Fruit fly (Drosophila melanogaster) whole organism, prepupa: Measurements from ENCODE around the gene Cpr97Ea.

ENCODE experiments used
- CG10631 ChIP-seq: fragments of 200-800 bp; sonication (Bioruptor generic); optimal IDR thresholded peaks from 2 replicates; lab custom pipeline; 2016; ENCODE audit warnings: missing biosample characterization, missing genetic modification characterization
- CG10669 ChIP-seq: fragments of 200-800 bp; sonication (Bioruptor generic); optimal IDR thresholded peaks from 3 replicates; lab custom pipeline; 2018; ENCODE audit warnings: missing biosample characterization, mild to moderate bottlenecking, missing genetic modification characterization, moderate library complexity
- CG11294 ChIP-seq: fragments of 200-800 bp; sonication (Bioruptor generic); IDR thresholded peaks from 2 replicates; pipeline ENCODE4 v1.3.6; 2022; ENCODE audit warnings: missing biosample characterization, missing genetic modification characterization
- CG11762 ChIP-seq: fragments of 200-800 bp; sonication (Bioruptor generic); optimal IDR thresholded peaks from 3 replicates; lab custom pipeline; 2016; ENCODE audit warnings: missing biosample characterization, missing genetic modification characterization; ENCODE audit not compliant: insufficient read depth
- CG11902 ChIP-seq: fragments of 200-800 bp; sonication (Bioruptor generic); optimal IDR thresholded peaks from 3 replicates; lab custom pipeline; 2016; ENCODE audit warnings: missing biosample characterization, missing genetic modification characterization
- CG1621 ChIP-seq: fragments of 200-800 bp; sonication (Bioruptor generic); optimal IDR thresholded peaks from 3 replicates; lab custom pipeline; 2018; ENCODE audit warnings: missing biosample characterization, mild to moderate bottlenecking, missing genetic modification characterization
- CG16779 ChIP-seq: fragments of 200-800 bp; sonication (Bioruptor generic); optimal IDR thresholded peaks from 3 replicates; lab custom pipeline; 2017; ENCODE audit warnings: missing biosample characterization, mild to moderate bottlenecking, missing genetic modification characterization
- CG3032 ChIP-seq: fragments of 200-800 bp; optimal IDR thresholded peaks from 2 replicates; lab custom pipeline; 2019; ENCODE audit warnings: missing biosample characterization, mild to moderate bottlenecking, missing genetic modification characterization, moderate library complexity
- CG31627 ChIP-seq: fragments of 200-800 bp; sonication (Bioruptor generic); optimal IDR thresholded peaks from 3 replicates; lab custom pipeline; 2016; ENCODE audit warnings: missing biosample characterization, missing genetic modification characterization
- CG32006 ChIP-seq: fragments of 200-800 bp; sonication (Bioruptor generic); optimal IDR thresholded peaks from 3 replicates; lab custom pipeline; 2017; ENCODE audit warnings: missing biosample characterization, mild to moderate bottlenecking, missing genetic modification characterization
- CG34406 ChIP-seq: fragments of 200-800 bp; sonication (Bioruptor generic); optimal IDR thresholded peaks from 3 replicates; lab custom pipeline; 2016; ENCODE audit warnings: missing biosample characterization, missing genetic modification characterization
- CG4318 ChIP-seq: fragments of 200-800 bp; sonication (Bioruptor generic); optimal IDR thresholded peaks from 3 replicates; lab custom pipeline; 2017; ENCODE audit warnings: missing biosample characterization, mild to moderate bottlenecking, missing genetic modification characterization
- CG6163 ChIP-seq: fragments of 200-800 bp; sonication (Bioruptor generic); IDR thresholded peaks from 3 replicates; pipeline ENCODE4 v1.3.6; 2022; ENCODE audit warnings: missing biosample characterization, missing genetic modification characterization
- CG6276 ChIP-seq: fragments of 200-800 bp; sonication (Bioruptor generic); optimal IDR thresholded peaks from 2 replicates; lab custom pipeline; 2017; ENCODE audit warnings: missing biosample characterization, mild to moderate bottlenecking, missing genetic modification characterization
- CG6808 ChIP-seq: fragments of 200-800 bp; sonication (Bioruptor generic); optimal IDR thresholded peaks from 3 replicates; lab custom pipeline; 2017; ENCODE audit warnings: missing biosample characterization, missing genetic modification characterization, mild to moderate bottlenecking, moderate library complexity, missing genetic modification reagents
- CG8119 ChIP-seq: fragments of 200-800 bp; sonication (Bioruptor generic); IDR thresholded peaks from 3 replicates; pipeline ENCODE4 v1.3.6; 2022; ENCODE audit warnings: missing biosample characterization, missing genetic modification characterization
- CG8319 ChIP-seq: fragments of 200-800 bp; sonication (Bioruptor generic); optimal IDR thresholded peaks from 3 replicates; lab custom pipeline; 2016; ENCODE audit warnings: missing biosample characterization, missing genetic modification characterization
- CG8632 ChIP-seq: fragments of 200-800 bp; sonication (Bioruptor generic); optimal IDR thresholded peaks from 3 replicates; lab custom pipeline; 2016; ENCODE audit warnings: missing biosample characterization, missing genetic modification characterization
- CG9139 ChIP-seq: fragments of 200-800 bp; sonication (Bioruptor generic); optimal IDR thresholded peaks from 3 replicates; lab custom pipeline; 2017; ENCODE audit warnings: missing biosample characterization, mild to moderate bottlenecking, missing genetic modification characterization
- Eip78C ChIP-seq: fragments of 200-800 bp; sonication (Bioruptor generic); peaks from one replicate; lab custom pipeline; 2016; ENCODE audit warnings: missing biosample characterization, missing genetic modification characterization
- Eip93F ChIP-seq: fragments of 200-800 bp; sonication (Bioruptor generic); optimal IDR thresholded peaks from 2 replicates; lab custom pipeline; 2016; ENCODE audit warnings: missing biosample characterization, mild to moderate bottlenecking, missing genetic modification characterization
- Ets21C ChIP-seq: fragments of 200-800 bp; sonication (Bioruptor generic); optimal IDR thresholded peaks from 3 replicates; lab custom pipeline; 2016; ENCODE audit warnings: missing biosample characterization, missing genetic modification characterization
- Ets96B ChIP-seq: fragments of 200-800 bp; optimal IDR thresholded peaks from 2 replicates; lab custom pipeline; 2019; ENCODE audit warnings: missing biosample characterization, mild to moderate bottlenecking, missing genetic modification characterization, moderate library complexity
- Gug ChIP-seq: fragments of 200-800 bp; sonication (Bioruptor generic); IDR thresholded peaks from 2 replicates; pipeline ENCODE4 v1.3.6; 2022; ENCODE audit warnings: missing biosample characterization, missing genetic modification characterization
- Hr39 ChIP-seq: fragments of 200-800 bp; sonication (Bioruptor generic); optimal IDR thresholded peaks from 2 replicates; lab custom pipeline; 2016; ENCODE audit warnings: missing biosample characterization, missing genetic modification characterization
- Hr4 ChIP-seq: fragments of 200-800 bp; sonication (Bioruptor generic); optimal IDR thresholded peaks from 3 replicates; lab custom pipeline; 2016; ENCODE audit warnings: missing biosample characterization, missing genetic modification characterization
- Lpt ChIP-seq: fragments of 200-800 bp; sonication (Bioruptor generic); optimal IDR thresholded peaks from 3 replicates; lab custom pipeline; 2016; ENCODE audit warnings: missing biosample characterization, missing genetic modification characterization
- Met ChIP-seq: fragments of 200-800 bp; sonication (Bioruptor generic); optimal IDR thresholded peaks from 3 replicates; lab custom pipeline; 2016; ENCODE audit warnings: missing biosample characterization, missing genetic modification characterization
- OdsH ChIP-seq: fragments of 200-800 bp; sonication (Bioruptor generic); optimal IDR thresholded peaks from 3 replicates; lab custom pipeline; 2016; ENCODE audit warnings: missing biosample characterization, missing genetic modification characterization
- Smox ChIP-seq: fragments of 200-800 bp; sonication (Bioruptor generic); optimal IDR thresholded peaks from 3 replicates; lab custom pipeline; 2016; ENCODE audit warnings: missing biosample characterization, missing genetic modification characterization
- Sox102F ChIP-seq: fragments of 200-800 bp; sonication (Bioruptor generic); optimal IDR thresholded peaks from 2 replicates; lab custom pipeline; 2016; ENCODE audit warnings: missing biosample characterization, mild to moderate bottlenecking, missing genetic modification characterization
- Sox14 ChIP-seq: fragments of 200-800 bp; sonication (Bioruptor generic); optimal IDR thresholded peaks from 3 replicates; lab custom pipeline; 2016; ENCODE audit warnings: missing biosample characterization, missing genetic modification characterization
- achi ChIP-seq: fragments of 200-800 bp; sonication (Bioruptor generic); optimal IDR thresholded peaks from 3 replicates; lab custom pipeline; 2016; ENCODE audit warnings: missing biosample characterization, missing genetic modification characterization
- acj6 ChIP-seq: fragments of 200-800 bp; sonication (Bioruptor generic); optimal IDR thresholded peaks from 3 replicates; lab custom pipeline; 2016; ENCODE audit warnings: missing biosample characterization, missing genetic modification characterization
- cyc ChIP-seq: fragments of 200-800 bp; sonication (Bioruptor generic); optimal IDR thresholded peaks from 3 replicates; lab custom pipeline; 2016; ENCODE audit warnings: missing biosample characterization, missing genetic modification characterization
- dsx ChIP-seq: fragments of 200-800 bp; optimal IDR thresholded peaks from 3 replicates; lab custom pipeline; 2019; ENCODE audit warnings: missing biosample characterization, mild to moderate bottlenecking, missing genetic modification characterization, moderate library complexity; ENCODE audit not compliant: poor library complexity, severe bottlenecking
- esn ChIP-seq: fragments of 200-800 bp; sonication (Bioruptor generic); optimal IDR thresholded peaks from 2 replicates; lab custom pipeline; 2016; ENCODE audit warnings: missing biosample characterization, mild to moderate bottlenecking, missing genetic modification characterization, moderate library complexity
- fd59A ChIP-seq: fragments of 200-800 bp; sonication (Bioruptor generic); optimal IDR thresholded peaks from 2 replicates; lab custom pipeline; 2017; ENCODE audit warnings: missing biosample characterization, mild to moderate bottlenecking, missing genetic modification characterization, missing genetic modification reagents
- fd85E ChIP-seq: fragments of 200-800 bp; sonication (Bioruptor generic); optimal IDR thresholded peaks from 3 replicates; lab custom pipeline; 2016; ENCODE audit warnings: missing biosample characterization, missing genetic modification characterization
- fkh ChIP-seq: fragments of 200-800 bp; sonication (Bioruptor generic); optimal IDR thresholded peaks from 3 replicates; lab custom pipeline; 2017; ENCODE audit warnings: missing biosample characterization, mild to moderate bottlenecking, missing genetic modification characterization, moderate library complexity
- lz ChIP-seq: fragments of 200-800 bp; sonication (Bioruptor generic); optimal IDR thresholded peaks from 3 replicates; lab custom pipeline; 2016; ENCODE audit warnings: missing biosample characterization, missing genetic modification characterization
- salr ChIP-seq, 2 experiments: fragments of 200-800 bp; sonication (Bioruptor generic); optimal IDR thresholded peaks; 3 replicates each; lab custom pipeline; 2016 to 2018; ENCODE audit warnings: missing biosample characterization in 2 of 2, missing genetic modification characterization in 2 of 2, mild to moderate bottlenecking in 1 of 2
- spab ChIP-seq: fragments of 200-800 bp; sonication (Bioruptor generic); optimal IDR thresholded peaks from 2 replicates; lab custom pipeline; 2017; ENCODE audit warnings: missing biosample characterization, mild to moderate bottlenecking, missing genetic modification characterization, missing genetic modification reagents
- ss ChIP-seq, 2 experiments: fragments of 200-800 bp; sonication (Bioruptor generic); optimal IDR thresholded peaks; 2 replicates in 1 of 2; 3 replicates in 1 of 2; lab custom pipeline; 2017 to 2018; ENCODE audit warnings: mild to moderate bottlenecking in 2 of 2, missing biosample characterization in 2 of 2, missing genetic modification characterization in 2 of 2, moderate library complexity in 1 of 2
- svp ChIP-seq: fragments of 200-800 bp; sonication (Bioruptor generic); peaks from one replicate; lab custom pipeline; 2016; ENCODE audit warnings: missing biosample characterization, missing genetic modification characterization
- topi ChIP-seq: fragments of 200-800 bp; sonication (Bioruptor generic); optimal IDR thresholded peaks from 3 replicates; lab custom pipeline; 2016; ENCODE audit warnings: missing biosample characterization, missing genetic modification characterization
- vri ChIP-seq: fragments of 200-800 bp; sonication (Bioruptor generic); optimal IDR thresholded peaks from 3 replicates; lab custom pipeline; 2016; ENCODE audit warnings: missing biosample characterization, mild to moderate bottlenecking, missing genetic modification characterization

The Cpr97Ea gene

DNA sequence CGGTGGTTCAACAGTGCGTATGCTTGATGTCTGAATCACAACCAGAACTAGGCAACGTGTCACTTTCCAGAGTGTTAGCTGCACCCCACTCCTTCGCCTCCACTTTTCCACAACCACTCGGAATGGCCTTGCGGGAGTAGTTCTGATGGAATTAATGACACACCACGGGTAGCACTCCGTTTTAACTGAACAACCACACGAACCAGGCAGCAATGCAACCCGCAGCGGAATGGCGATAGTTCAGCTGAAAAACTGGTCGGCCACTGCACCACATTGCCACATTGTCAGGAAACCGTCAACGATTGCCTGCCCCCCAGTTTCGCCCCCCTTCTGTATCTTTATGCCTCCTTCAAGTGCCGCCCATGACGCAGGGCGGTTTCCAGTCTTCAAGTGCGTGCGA, at the start of gene Cpr97Ea:
Gene Cpr97Ea, minus strand, starts transcription at position 230 of the 400 bp plus-strand sequence.
- TF ChIP-seq ss (GFP tag; optimal IDR thresholded peaks at IDR 0.05; lab: Kevin White, UChicago) (peak; percentile 0 to 18), Eip78C (GFP tag; lab: Kevin White, UChicago) (peak; percentile 18), CG1621 (tag; lab: Kevin White, UChicago) (peak; percentile 76), CG10631 (no peak), CG9139 (GFP tag; lab: Kevin White, UChicago) (no peak)

DNA sequence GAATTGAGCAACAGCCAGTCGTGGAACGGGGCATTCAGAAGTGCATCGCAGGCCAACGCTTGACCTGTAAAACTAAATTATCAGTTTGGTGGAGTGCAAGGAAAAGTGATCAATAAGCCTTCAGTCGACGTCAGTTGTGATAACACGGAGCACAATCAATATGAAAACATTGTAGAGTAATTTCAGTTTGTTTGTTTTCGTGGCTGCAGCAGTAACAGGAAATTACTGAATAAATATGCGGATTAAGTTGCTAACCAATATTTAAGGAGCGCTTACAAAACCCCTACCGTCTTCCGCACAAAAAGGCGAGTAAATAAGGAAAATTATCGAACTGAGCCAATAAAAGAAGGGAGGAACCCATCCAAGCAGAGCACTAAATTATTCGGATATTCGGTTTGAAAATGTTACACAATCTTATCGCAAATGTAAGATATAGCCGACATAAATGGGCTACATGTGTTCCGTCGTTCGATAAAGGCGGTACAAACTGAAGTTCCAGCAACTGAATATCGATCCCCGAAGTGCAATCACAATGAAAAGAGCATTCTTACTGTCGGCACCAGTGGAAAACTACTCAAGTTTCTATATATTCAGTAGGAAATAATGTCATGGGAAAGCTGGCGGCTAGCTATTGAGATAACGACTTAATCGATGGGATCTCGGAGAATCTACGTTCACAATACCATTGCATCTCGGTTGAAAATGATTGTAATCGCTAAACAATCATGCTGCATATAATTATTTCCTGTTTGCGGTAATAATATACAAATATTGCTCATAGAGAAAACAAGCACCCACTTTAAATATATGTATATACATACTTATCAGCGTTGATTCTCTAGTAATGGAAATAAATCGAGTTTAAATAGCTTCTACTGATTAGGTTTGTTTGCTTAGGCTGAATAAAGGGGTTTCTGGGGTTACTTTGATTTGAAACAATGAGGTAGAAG, 48.4 kb upstream of the Cpr97Ea start:
- no peak for TF ChIP-seq CG11902 (GFP tag; lab: Kevin White, UChicago)
- peak; percentile 64 for TF ChIP-seq vri (GFP tag; lab: Kevin White, UChicago)
- peak; percentile 48 for TF ChIP-seq acj6 (GFP tag; lab: Kevin White, UChicago)
- TF ChIP-seq fd85E (GFP tag; lab: Kevin White, UChicago), result peak; percentile 23
- 0 out of 2 replicates have a peak, but pooled peaks have one; percentile 26 for TF ChIP-seq Gug
- peak; percentile 58 for TF ChIP-seq Smox (GFP tag; lab: Kevin White, UChicago)
- no peak for TF ChIP-seq Ets21C (GFP tag; lab: Kevin White, UChicago)
- peak; percentile 70 for TF ChIP-seq CG10669 (GFP tag; lab: Kevin White, UChicago)
- TF ChIP-seq lz (GFP tag; lab: Kevin White, UChicago), result peak; percentile 45
- peak; percentile 41 for TF ChIP-seq achi (GFP tag; lab: Kevin White, UChicago)
- TF ChIP-seq CG16779, result peak; percentile 51
- TF ChIP-seq Hr39 (GFP tag; lab: Kevin White, UChicago), result no peak
- TF ChIP-seq CG9139 (GFP tag; lab: Kevin White, UChicago), result peak; percentile 62
- peak; percentile 68 for TF ChIP-seq CG34406
- TF ChIP-seq svp, result peak; percentile 39
- TF ChIP-seq Hr4 (GFP tag; lab: Kevin White, UChicago), result no peak
- TF ChIP-seq ss (GFP tag; optimal IDR thresholded peaks at IDR 0.05; lab: Kevin White, UChicago), result peak; percentile 22 to 69
- peak; percentile 63 for TF ChIP-seq spab (GFP tag; lab: Kevin White, UChicago)
- peak; percentile 93 for TF ChIP-seq fkh
- TF ChIP-seq Ets96B, result peak; percentile 18
- peak; percentile 7 to 28 for TF ChIP-seq salr (GFP tag; optimal IDR thresholded peaks at IDR 0.05; lab: Kevin White, UChicago)
- TF ChIP-seq Met (GFP tag; lab: Kevin White, UChicago), result peak; percentile 15
- no peak for TF ChIP-seq Eip93F (GFP tag; lab: Kevin White, UChicago)
- TF ChIP-seq Sox102F, result peak; percentile 49
- TF ChIP-seq esn (GFP tag; lab: Kevin White, UChicago), result peak; percentile 69
- peak; percentile 50 for TF ChIP-seq dsx (GFP tag; lab: Kevin White, UChicago)
- peak; percentile 6 for TF ChIP-seq Sox14
- peak; percentile 46 for TF ChIP-seq CG3032 (tag; lab: Kevin White, UChicago)
- TF ChIP-seq CG11762 (GFP tag; lab: Kevin White, UChicago), result peak; percentile 18
- no peak for TF ChIP-seq CG6276 (GFP tag; lab: Kevin White, UChicago)
- TF ChIP-seq CG8632 (GFP tag; lab: Kevin White, UChicago), result peak; percentile 72
- TF ChIP-seq CG6163 (GFP tag; lab: Robert Waterston, UW), result peak; percentile 75
- no peak for TF ChIP-seq CG11294 (GFP tag; lab: Robert Waterston, UW)
- TF ChIP-seq CG6808, result peak; percentile 65
- peak; percentile 6 for TF ChIP-seq CG31627 (GFP tag; lab: Kevin White, UChicago)
- peak; percentile 49 for TF ChIP-seq CG8319 (GFP tag; lab: Kevin White, UChicago)
- peak; percentile 41 for TF ChIP-seq CG32006
- no peak for TF ChIP-seq Lpt (GFP tag; lab: Kevin White, UChicago)
- peak; percentile 35 for TF ChIP-seq fd59A (GFP tag; lab: Kevin White, UChicago)
- no peak for TF ChIP-seq CG8119
- peak; percentile 56 for TF ChIP-seq CG10631
- no peak for TF ChIP-seq CG4318 (GFP tag; lab: Kevin White, UChicago)
- no peak for TF ChIP-seq cyc (GFP tag; lab: Kevin White, UChicago)
- TF ChIP-seq OdsH (GFP tag; lab: Kevin White, UChicago), result peak; percentile 42
- TF ChIP-seq topi, result peak; percentile 22
